Worm (Caenorhabditis elegans) whole organism, L1 larva: ENCODE data around the gene dhs-18.
A peak's percentile ranks its signal among the peaks of the same experiment; 100 is the strongest.

Experiments
- C34B4.2 ChIP-seq: sonication (generic microtip); optimal IDR thresholded peaks from 2 replicates; lab custom pipeline; 2017; ENCODE audit warnings: mild to moderate bottlenecking, missing genetic modification characterization, missing compliant biosample characterization
- F16B12.6 ChIP-seq: fragments of 150-350 bp; optimal IDR thresholded peaks from 2 replicates; lab custom pipeline; 2014; ENCODE audit warnings: missing biosample characterization, missing genetic modification characterization
- Y116A8C.19 ChIP-seq: sonication (generic microtip); optimal IDR thresholded peaks from 2 replicates; lab custom pipeline; 2016; ENCODE audit warnings: missing compliant biosample characterization, missing genetic modification characterization, borderline replicate concordance
- aha-1 ChIP-seq: fragments of 150-350 bp; optimal IDR thresholded peaks from 2 replicates; lab custom pipeline; 2014; ENCODE audit warnings: missing biosample characterization, missing genetic modification characterization
- aly-2 ChIP-seq: fragments of 150-350 bp; optimal IDR thresholded peaks from 2 replicates; lab custom pipeline; 2014; ENCODE audit warnings: missing biosample characterization, missing genetic modification characterization
- ceh-63 ChIP-seq: fragments of 200-800 bp; sonication (Bioruptor generic); optimal IDR thresholded peaks from 2 replicates; lab custom pipeline; 2018; ENCODE audit warnings: mild to moderate bottlenecking, missing genetic modification characterization, missing compliant biosample characterization
- ceh-82 ChIP-seq, 3 experiments: fragments of 150-350 bp in 1 of 3; sonication (generic microtip) in 2 of 3; optimal IDR thresholded peaks; 2 replicates each; lab custom pipeline; 2014 to 2017; ENCODE audit warnings: missing biosample characterization in 3 of 3, missing genetic modification characterization in 3 of 3
- ceh-88 ChIP-seq: fragments of 200-800 bp; sonication (Bioruptor generic); IDR thresholded peaks from 2 replicates; pipeline ENCODE4 v1.3.6; 2022; ENCODE audit warnings: missing genetic modification characterization, missing compliant biosample characterization
- ceh-90 ChIP-seq: sonication (generic microtip); optimal IDR thresholded peaks from 2 replicates; lab custom pipeline; 2016; ENCODE audit warnings: missing genetic modification characterization, missing compliant biosample characterization
- dpl-1 ChIP-seq, 3 experiments: fragments of 150-350 bp in 2 of 3; sonication (generic microtip) in 1 of 3; optimal IDR thresholded peaks; 2 replicates each; lab custom pipeline; 2014 to 2017; ENCODE audit warnings: missing biosample characterization in 3 of 3, missing genetic modification characterization in 3 of 3, missing genetic modification reagents in 3 of 3
- dsc-1 ChIP-seq: sonication (generic microtip); optimal IDR thresholded peaks from 2 replicates; lab custom pipeline; 2016; ENCODE audit warnings: mild to moderate bottlenecking, missing genetic modification characterization, missing compliant biosample characterization
- efl-1 ChIP-seq, 4 experiments: fragments of 150-350 bp; optimal IDR thresholded peaks in 3 of 4; peaks in 1 of 4; 1 replicate in 1 of 4; 2 replicates in 3 of 4; lab custom pipeline; 2014; ENCODE audit warnings: missing biosample characterization in 2 of 4, missing genetic modification characterization in 2 of 4, missing genetic modification reagents in 2 of 4
- egl-13 ChIP-seq: sonication (generic microtip); optimal IDR thresholded peaks from 2 replicates; lab custom pipeline; 2016; ENCODE audit warnings: missing genotype, missing genetic modification reagents, missing genetic modification characterization, missing compliant biosample characterization
- elt-2 ChIP-seq: sonication (generic microtip); optimal IDR thresholded peaks from 2 replicates; lab custom pipeline; 2016; ENCODE audit warnings: missing genetic modification characterization, mild to moderate bottlenecking, inconsistent platforms, missing compliant biosample characterization, missing genetic modification reagents
- elt-3 ChIP-seq, 6 experiments: fragments of 150-350 bp in 1 of 6; sonication (generic microtip); optimal IDR thresholded peaks; 2 replicates each; lab custom pipeline; 2017 to 2018; ENCODE audit warnings: missing biosample characterization in 6 of 6, missing genetic modification characterization in 6 of 6, inconsistent platforms in 1 of 6
- fkh-10 ChIP-seq: sonication (generic microtip); optimal IDR thresholded peaks from 2 replicates; lab custom pipeline; 2017; ENCODE audit warnings: missing biosample characterization, missing genetic modification reagents, missing genetic modification characterization
- fkh-4 ChIP-seq: sonication (generic microtip); optimal IDR thresholded peaks from 2 replicates; lab custom pipeline; 2016; ENCODE audit warnings: missing compliant biosample characterization, missing genetic modification characterization, borderline replicate concordance
- fkh-8 ChIP-seq: sonication (generic microtip); optimal IDR thresholded peaks from 2 replicates; lab custom pipeline; 2016; ENCODE audit warnings: mild to moderate bottlenecking, missing genetic modification characterization, missing compliant biosample characterization
- hpl-2 ChIP-seq: fragments of 150-350 bp; optimal IDR thresholded peaks from 2 replicates; lab custom pipeline; 2014; ENCODE audit warnings: missing biosample characterization, missing genetic modification reagents, missing genetic modification characterization
- irx-1 ChIP-seq: sonication (generic microtip); optimal IDR thresholded peaks from 2 replicates; lab custom pipeline; 2016; ENCODE audit warnings: missing genetic modification characterization, missing compliant biosample characterization
- isw-1 ChIP-seq: fragments of 200-800 bp; sonication (Bioruptor generic); IDR thresholded peaks from 2 replicates; pipeline ENCODE4 v1.3.6; 2022; ENCODE audit warnings: missing genetic modification characterization, missing compliant biosample characterization
- jun-1 ChIP-seq: fragments of 150-350 bp; optimal IDR thresholded peaks from 2 replicates; lab custom pipeline; 2014; ENCODE audit warnings: missing biosample characterization, missing genetic modification reagents, missing genetic modification characterization
- lin-14 ChIP-seq: fragments of 200-800 bp; sonication (Bioruptor generic); optimal IDR thresholded peaks from 2 replicates; lab custom pipeline; 2018; ENCODE audit warnings: mild to moderate bottlenecking, missing genetic modification characterization, moderate library complexity, missing compliant biosample characterization
- lin-35 ChIP-seq, 2 experiments: fragments of 150-350 bp; optimal IDR thresholded peaks; 2 replicates each; lab custom pipeline; 2014; ENCODE audit warnings: missing biosample characterization in 2 of 2, missing genetic modification characterization in 2 of 2, missing genetic modification reagents in 2 of 2
- lsy-2 ChIP-seq, 2 experiments: fragments of 150-350 bp; optimal IDR thresholded peaks; 2 replicates each; lab custom pipeline; 2014; ENCODE audit warnings: missing biosample characterization in 2 of 2, missing genetic modification characterization in 2 of 2
- mdl-1 ChIP-seq, 2 experiments: fragments of 150-350 bp; optimal IDR thresholded peaks; 2 replicates each; lab custom pipeline; 2014 to 2017; ENCODE audit warnings: missing biosample characterization in 2 of 2, missing genetic modification characterization in 2 of 2, inconsistent platforms in 1 of 2
- mep-1 ChIP-seq: fragments of 150-350 bp; optimal IDR thresholded peaks from 2 replicates; lab custom pipeline; 2014; ENCODE audit warnings: missing biosample characterization, missing genetic modification characterization
- nhr-11 ChIP-seq: fragments of 150-350 bp; optimal IDR thresholded peaks from 2 replicates; lab custom pipeline; 2014; ENCODE audit warnings: missing biosample characterization, missing genetic modification characterization
- nhr-19 ChIP-seq: fragments of 200-800 bp; sonication (Bioruptor generic); conservative IDR thresholded peaks from 2 replicates; pipeline ENCODE4 v1.3.6; 2022; ENCODE audit warnings: missing genetic modification characterization, missing compliant biosample characterization
- nhr-237 ChIP-seq: fragments of 150-350 bp; optimal IDR thresholded peaks from 2 replicates; lab custom pipeline; 2014; ENCODE audit warnings: missing biosample characterization, missing genetic modification characterization
- nhr-28 ChIP-seq: fragments of 150-350 bp; optimal IDR thresholded peaks from 2 replicates; lab custom pipeline; 2014; ENCODE audit warnings: missing biosample characterization, missing genetic modification characterization
- nhr-47 ChIP-seq: sonication (generic microtip); optimal IDR thresholded peaks from 2 replicates; lab custom pipeline; 2016; ENCODE audit warnings: mild to moderate bottlenecking, missing genetic modification characterization, moderate library complexity, missing compliant biosample characterization
- nhr-71 ChIP-seq: sonication (generic microtip); optimal IDR thresholded peaks from 2 replicates; lab custom pipeline; 2016; ENCODE audit warnings: mild to moderate bottlenecking, missing genetic modification characterization, moderate library complexity, missing compliant biosample characterization
- nhr-76 ChIP-seq: sonication (generic microtip); optimal IDR thresholded peaks from 2 replicates; lab custom pipeline; 2017; ENCODE audit warnings: missing biosample characterization, missing genetic modification characterization
- nhr-77 ChIP-seq: fragments of 150-350 bp; optimal IDR thresholded peaks from 2 replicates; lab custom pipeline; 2014; ENCODE audit warnings: missing biosample characterization, missing genetic modification characterization
- nhr-85 ChIP-seq: sonication (generic microtip); peaks from one replicate; lab custom pipeline; 2016; ENCODE audit warnings: missing genetic modification characterization, inconsistent platforms, missing compliant biosample characterization
- nhr-90 ChIP-seq: sonication (generic microtip); optimal IDR thresholded peaks from 2 replicates; lab custom pipeline; 2016; ENCODE audit warnings: mild to moderate bottlenecking, missing genetic modification characterization, missing compliant biosample characterization; ENCODE audit not compliant: poor library complexity
- pag-3 ChIP-seq: sonication (generic microtip); optimal IDR thresholded peaks from 2 replicates; lab custom pipeline; 2017; ENCODE audit warnings: missing genetic modification characterization, mild to moderate bottlenecking, missing compliant biosample characterization, antibody characterized with exemption, borderline replicate concordance; ENCODE audit not compliant: insufficient read depth
- pax-3 ChIP-seq: fragments of 200-800 bp; sonication (Bioruptor generic); optimal IDR thresholded peaks from 2 replicates; lab custom pipeline; 2018; ENCODE audit warnings: mild to moderate bottlenecking, missing genetic modification characterization, moderate library complexity, missing compliant biosample characterization
- pqm-1 ChIP-seq: sonication (generic microtip); optimal IDR thresholded peaks from 3 replicates; lab custom pipeline; 2017; ENCODE audit warnings: missing biosample characterization, missing genetic modification characterization
- snu-23 ChIP-seq: sonication (generic microtip); optimal IDR thresholded peaks from 2 replicates; lab custom pipeline; 2016; ENCODE audit warnings: missing genetic modification characterization, missing compliant biosample characterization
- sox-4 ChIP-seq: sonication (generic microtip); optimal IDR thresholded peaks from 2 replicates; lab custom pipeline; 2016; ENCODE audit warnings: missing genetic modification characterization, missing compliant biosample characterization
- sptf-1 ChIP-seq: fragments of 150-350 bp; optimal IDR thresholded peaks from 2 replicates; lab custom pipeline; 2014; ENCODE audit warnings: missing biosample characterization, missing genetic modification characterization
- sup-37 ChIP-seq: fragments of 200-800 bp; sonication (Bioruptor generic); optimal IDR thresholded peaks from 2 replicates; lab custom pipeline; 2018; ENCODE audit warnings: mild to moderate bottlenecking, missing genetic modification characterization, missing compliant biosample characterization
- swsn-7 ChIP-seq: sonication (generic microtip); optimal IDR thresholded peaks from 2 replicates; lab custom pipeline; 2016; ENCODE audit warnings: missing genetic modification characterization, missing compliant biosample characterization
- tbx-2 ChIP-seq: sonication (generic microtip); optimal IDR thresholded peaks from 2 replicates; lab custom pipeline; 2016; ENCODE audit warnings: missing genetic modification characterization, missing compliant biosample characterization
- tlp-1 ChIP-seq: fragments of 150-350 bp; optimal IDR thresholded peaks from 2 replicates; lab custom pipeline; 2014; ENCODE audit warnings: missing biosample characterization, missing genetic modification characterization
- unc-30 ChIP-seq: sonication (generic microtip); optimal IDR thresholded peaks from 2 replicates; lab custom pipeline; 2017; ENCODE audit warnings: missing biosample characterization, missing genetic modification characterization
- unc-62 ChIP-seq: fragments of 150-350 bp; optimal IDR thresholded peaks from 2 replicates; lab custom pipeline; 2014; ENCODE audit warnings: missing biosample characterization, missing genetic modification reagents, missing genetic modification characterization
- unc-86 ChIP-seq: sonication (generic microtip); optimal IDR thresholded peaks from 2 replicates; lab custom pipeline; 2016; ENCODE audit warnings: missing genetic modification characterization, missing compliant biosample characterization
- vab-15 ChIP-seq: sonication (generic microtip); optimal IDR thresholded peaks from 2 replicates; lab custom pipeline; 2017; ENCODE audit warnings: missing genotype, mild to moderate bottlenecking, missing genetic modification characterization, missing compliant biosample characterization
- xbp-1 ChIP-seq: sonication (generic microtip); optimal IDR thresholded peaks from 2 replicates; lab custom pipeline; 2016; ENCODE audit warnings: missing genetic modification characterization, missing compliant biosample characterization
- ztf-11 ChIP-seq, 2 experiments: sonication (generic microtip); optimal IDR thresholded peaks; 2 replicates each; lab custom pipeline; 2016 to 2017; ENCODE audit warnings: missing genetic modification characterization in 2 of 2, missing biosample characterization in 1 of 2, missing compliant biosample characterization in 1 of 2

dhs-18 gene

ce11 chrV:11000650-11001049 is 46.0 kb downstream of the dhs-18 start, which contains the start of gene isy-1:
isy-1 (minus strand) TSS chrV:11000699.
- TF ChIP-seq mep-1 (tag; lab: Kevin White, UChicago): peak; percentile 90
- peak; percentile 73 for TF ChIP-seq nhr-19
- TF ChIP-seq ceh-82 (tag; optimal IDR thresholded peaks at IDR 0.05; lab: Kevin White, UChicago): peak; percentile 37 to 75 (median 71)
- peak in 2 of 6 experiments; percentile 31 to 59 for TF ChIP-seq elt-3 (tag; optimal IDR thresholded peaks at IDR 0.05; lab: Kevin White, UChicago)
- TF ChIP-seq vab-15 (tag; lab: Kevin White, UChicago): no peak
- peak; percentile 45 for TF ChIP-seq unc-86 (tag; lab: Kevin White, UChicago)
- TF ChIP-seq dpl-1 (GFP tag; optimal IDR thresholded peaks at IDR 0.05; lab: Kevin White, UChicago): peak; percentile 92 to 96 (median 94)
- TF ChIP-seq nhr-71 (tag; lab: Kevin White, UChicago): peak; percentile 81
- peak; percentile 81 to 90 for TF ChIP-seq lsy-2 (tag; optimal IDR thresholded peaks at IDR 0.05; lab: Kevin White, UChicago)
- TF ChIP-seq hpl-2 (GFP tag; lab: Kevin White, UChicago): no peak
- peak; percentile 61 for TF ChIP-seq fkh-8 (tag; lab: Kevin White, UChicago)
- peak; percentile 33 for TF ChIP-seq nhr-77
- no peak for TF ChIP-seq fkh-4
- peak; percentile 25 for TF ChIP-seq egl-13
- peak; percentile 65 for TF ChIP-seq nhr-85 (tag; lab: Kevin White, UChicago)
- peak; percentile 24 for TF ChIP-seq pax-3 (tag; lab: Kevin White, UChicago)
- TF ChIP-seq nhr-47 (tag; lab: Kevin White, UChicago): peak; percentile 75
- TF ChIP-seq aly-2 (tag; lab: Kevin White, UChicago): no peak
- no peak for TF ChIP-seq Y116A8C.19 (tag; lab: Kevin White, UChicago)
- TF ChIP-seq ceh-63 (GFP tag; lab: Kevin White, UChicago): no peak
- no peak for TF ChIP-seq elt-2 (tag; lab: Kevin White, UChicago)
- no peak for TF ChIP-seq ceh-88
- TF ChIP-seq sup-37 (GFP tag; lab: Kevin White, UChicago): no peak
- no peak for TF ChIP-seq C34B4.2 (tag; lab: Kevin White, UChicago)
- no peak for TF ChIP-seq ceh-90 (tag; lab: Kevin White, UChicago)
- peak in 1 of 2 experiments; percentile 53 for TF ChIP-seq mdl-1 (tag; optimal IDR thresholded peaks at IDR 0.05; lab: Kevin White, UChicago)
- peak; percentile 23 for TF ChIP-seq jun-1 (tag; lab: Kevin White, UChicago)
- peak; percentile 53 for TF ChIP-seq nhr-90
- TF ChIP-seq nhr-11 (tag; lab: Kevin White, UChicago): no peak
- TF ChIP-seq nhr-76 (tag; lab: Kevin White, UChicago): no peak
- peak; percentile 60 for TF ChIP-seq dsc-1
- no peak for TF ChIP-seq unc-30 (tag; lab: Kevin White, UChicago)
- no peak for TF ChIP-seq unc-62 (GFP tag; lab: Kevin White, UChicago)
- TF ChIP-seq swsn-7 (tag; lab: Kevin White, UChicago): peak; percentile 66
- peak; percentile 42 for TF ChIP-seq sox-4 (tag; lab: Kevin White, UChicago)
- TF ChIP-seq pqm-1: no peak
- peak; percentile 29 for TF ChIP-seq irx-1 (tag; lab: Kevin White, UChicago)
- TF ChIP-seq isw-1 (GFP tag; lab: Robert Waterston, UW): peak; percentile 59
- TF ChIP-seq aha-1 (tag; lab: Kevin White, UChicago): no peak
- peak; percentile 80 for TF ChIP-seq snu-23 (GFP tag; lab: Kevin White, UChicago)
- TF ChIP-seq sptf-1 (tag; lab: Kevin White, UChicago): no peak
- TF ChIP-seq pag-3 (tag; lab: Kevin White, UChicago): no peak
- no peak for TF ChIP-seq nhr-28 (tag; lab: Kevin White, UChicago)
- TF ChIP-seq tbx-2: no peak
- TF ChIP-seq xbp-1: peak; percentile 70
- peak; percentile 90 to 96 for TF ChIP-seq efl-1 (optimal IDR thresholded peaks at IDR 0.05; lab: Kevin White, UChicago)
- TF ChIP-seq efl-1 (GFP tag; optimal IDR thresholded peaks at IDR 0.05 in 1 of 2; lab: Kevin White, UChicago): peak; percentile 95 to 99
- peak; percentile 76 for TF ChIP-seq lin-14
- peak; percentile 30 for TF ChIP-seq F16B12.6 (tag; lab: Kevin White, UChicago)
- peak; percentile 26 for TF ChIP-seq fkh-10 (GFP tag; lab: Kevin White, UChicago)
- no peak for TF ChIP-seq nhr-237 (tag; lab: Kevin White, UChicago)
- TF ChIP-seq ztf-11 (tag; optimal IDR thresholded peaks at IDR 0.05; lab: Kevin White, UChicago): no peak
- peak; percentile 97 to 98 for TF ChIP-seq lin-35 (GFP tag; optimal IDR thresholded peaks at IDR 0.05; lab: Kevin White, UChicago)
- TF ChIP-seq tlp-1: no peak
